Worm (Caenorhabditis elegans): Measurements from ENCODE around the gene ric-3.

DNA sequence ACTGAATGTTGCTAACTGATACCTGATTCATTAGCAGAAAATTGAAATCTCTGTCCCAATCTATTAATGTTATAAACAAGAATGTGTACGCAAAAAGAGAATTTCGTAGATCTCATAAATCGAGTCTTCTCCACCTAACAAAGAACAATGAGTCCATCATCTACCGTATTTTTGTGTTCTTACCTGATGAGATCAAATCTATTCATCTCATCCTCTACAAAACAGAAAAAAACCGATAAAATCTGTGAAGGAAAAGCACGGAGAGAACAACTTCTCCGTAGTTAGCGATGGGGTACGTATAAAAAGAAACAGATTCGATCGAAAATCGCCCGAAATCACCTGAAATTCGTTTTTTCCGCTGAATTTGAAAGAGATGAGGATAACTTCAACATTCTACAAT, 9.5 kb upstream of the ric-3 start, which contains the start of gene C33H5.1:
- TF ChIP-seq tbx-11 (GFP tag; IDR thresholded peaks at IDR 0.05), result no peak
- no peak for TF ChIP-seq ama-1 (optimal IDR thresholded peaks at IDR 0.05)
- no peak for TF ChIP-seq tra-4 (tag; optimal IDR thresholded peaks at IDR 0.05)

Measured in whole organism, early embryonic.